Worm (Caenorhabditis elegans): ENCODE data around the gene C10A4.4.

DNA sequence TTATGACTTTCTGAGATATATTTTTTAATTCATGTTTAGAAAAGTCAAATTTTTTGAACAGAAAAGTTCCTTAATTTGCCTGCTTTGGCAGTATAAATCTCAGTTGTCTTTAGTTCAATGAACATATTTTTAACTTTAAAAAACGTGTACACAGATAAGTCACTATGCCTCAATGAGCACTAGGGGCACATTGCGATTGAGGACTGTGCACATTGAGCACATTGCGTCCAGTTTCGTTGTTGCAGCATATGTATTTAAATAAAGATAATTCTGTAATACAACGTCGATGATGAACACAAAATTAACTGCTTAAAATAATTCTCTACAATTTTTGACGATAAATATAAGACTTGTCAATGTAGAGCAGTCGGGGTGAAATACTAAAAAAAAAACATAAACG is 6.9 kb downstream of the C10A4.4 start:
- TF ChIP-seq daf-8 (GFP tag; IDR thresholded peaks at IDR 0.05): no peak
- no peak for TF ChIP-seq dpl-1 (GFP tag; optimal IDR thresholded peaks at IDR 0.05)
- TF ChIP-seq F44E2.7 (GFP tag; IDR thresholded peaks at IDR 0.05): no peak
- no peak for TF ChIP-seq ZK546.5 (tag; optimal IDR thresholded peaks at IDR 0.05)

All from whole organism, L4 larva.